Worm (Caenorhabditis elegans) whole organism, L3 larva: Measurements from ENCODE around the gene cgh-1.

Experiments
- R02D3.7 ChIP-seq: fragments of 150-350 bp; optimal IDR thresholded peaks from 2 replicates; lab custom pipeline; 2014; ENCODE audit warnings: missing biosample characterization, missing genetic modification characterization
- ama-1 ChIP-seq: fragments of 150-350 bp; optimal IDR thresholded peaks from 2 replicates; lab custom pipeline; 2018
- ceh-28 ChIP-seq: fragments of 150-350 bp; optimal IDR thresholded peaks from 2 replicates; lab custom pipeline; 2014; ENCODE audit warnings: missing biosample characterization, missing genetic modification reagents, missing genetic modification characterization
- ceh-82 ChIP-seq: fragments of 150-350 bp; optimal IDR thresholded peaks from 2 replicates; lab custom pipeline; 2014; ENCODE audit warnings: missing biosample characterization, missing genetic modification characterization
- daf-12 ChIP-seq: fragments of 150-350 bp; optimal IDR thresholded peaks from 2 replicates; lab custom pipeline; 2014; ENCODE audit warnings: missing biosample characterization, missing genetic modification reagents, missing genetic modification characterization
- elt-3 ChIP-seq, 3 experiments: fragments of 150-350 bp in 1 of 3; sonication (generic microtip) in 2 of 3; optimal IDR thresholded peaks; 2 replicates in 2 of 3; 4 replicates in 1 of 3; lab custom pipeline; 2014 to 2017; ENCODE audit warnings: missing biosample characterization in 3 of 3, missing genetic modification characterization in 3 of 3
- fkh-10 ChIP-seq: sonication (generic microtip); optimal IDR thresholded peaks from 2 replicates; lab custom pipeline; 2017; ENCODE audit warnings: missing biosample characterization, missing genetic modification reagents, missing genetic modification characterization
- fos-1 ChIP-seq: fragments of 150-350 bp; optimal IDR thresholded peaks from 2 replicates; lab custom pipeline; 2014; ENCODE audit warnings: missing biosample characterization, missing genetic modification characterization
- nhr-237 ChIP-seq: fragments of 150-350 bp; optimal IDR thresholded peaks from 2 replicates; lab custom pipeline; 2014; ENCODE audit warnings: missing biosample characterization, missing genetic modification characterization
- nhr-25 ChIP-seq: sonication (generic microtip); optimal IDR thresholded peaks from 2 replicates; lab custom pipeline; 2017; ENCODE audit warnings: missing biosample characterization, missing genetic modification characterization
- pqm-1 ChIP-seq: fragments of 150-350 bp; optimal IDR thresholded peaks from 2 replicates; lab custom pipeline; 2017; ENCODE audit warnings: missing biosample characterization, missing genetic modification characterization, inconsistent platforms
- skn-1 ChIP-seq: fragments of 150-350 bp; optimal IDR thresholded peaks from 2 replicates; lab custom pipeline; 2014; ENCODE audit warnings: missing biosample characterization, missing genetic modification characterization
- snpc-4 ChIP-seq: fragments of 150-350 bp; optimal IDR thresholded peaks from 2 replicates; lab custom pipeline; 2014; ENCODE audit warnings: missing biosample characterization, missing genetic modification characterization

- TF ChIP-seq nhr-237 (tag; lab: Kevin White, UChicago) (no peak), skn-1 (tag; lab: Kevin White, UChicago) (no peak), ceh-28 (tag; lab: Kevin White, UChicago) (no peak), ama-1 (lab: Kevin White, UChicago) (no peak), nhr-25 (tag; lab: Kevin White, UChicago) (no peak), pqm-1 (tag; lab: Kevin White, UChicago) (no peak), fkh-10 (GFP tag; lab: Kevin White, UChicago) (no peak), elt-3 (tag; optimal IDR thresholded peaks at IDR 0.05; lab: Kevin White, UChicago) (no peak), daf-12 (tag; lab: Kevin White, UChicago) (no peak), fos-1 (tag; lab: Kevin White, UChicago) (no peak), snpc-4 (tag; lab: Kevin White, UChicago) (no peak), R02D3.7 (tag; lab: Kevin White, UChicago) (no peak), ceh-82 (tag; lab: Kevin White, UChicago) (no peak)
Observed at ce11 chrIII:7536559-7536958, 38.9 kb upstream of the cgh-1 start, which contains the start of gene lin-39.
